Fruit fly (Drosophila melanogaster): ENCODE results near the gene Sdic1.

DNA sequence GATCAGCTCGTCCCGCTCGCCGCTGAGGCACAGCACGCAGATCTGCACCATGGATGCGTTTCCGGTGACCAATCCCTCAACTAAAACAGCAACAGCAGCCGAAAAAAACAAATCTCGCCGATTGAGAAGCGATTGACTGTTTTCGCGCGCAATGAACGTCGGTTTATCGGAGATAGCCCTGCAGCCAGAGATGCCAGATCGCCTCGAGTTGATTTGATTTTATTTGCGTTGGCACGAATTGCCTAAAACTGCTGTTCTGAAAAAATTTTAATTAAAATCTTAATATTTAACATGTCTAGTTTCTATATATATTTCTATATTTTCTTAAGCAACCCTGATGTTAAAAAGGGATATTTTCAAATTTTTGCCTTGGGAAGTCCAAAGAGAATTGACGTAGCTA, 15.9 kb downstream of the Sdic1 start:
- no peak for TF ChIP-seq kay (GFP tag; ENCODE audit: borderline replicate concordance)
- TF ChIP-seq bab1 (GFP tag; optimal IDR thresholded peaks at IDR 0.05): no peak
- TF ChIP-seq Crg-1 (GFP tag; optimal IDR thresholded peaks at IDR 0.05): no peak
- no peak for TF ChIP-seq ovo (GFP tag; optimal IDR thresholded peaks at IDR 0.05)
- TF ChIP-seq CG33017 (tag; optimal IDR thresholded peaks at IDR 0.05): no peak
- no peak for TF ChIP-seq CG7045 (GFP tag; optimal IDR thresholded peaks at IDR 0.05)
- no peak for TF ChIP-seq CG12768 (GFP tag; optimal IDR thresholded peaks at IDR 0.05)
